Worm (Caenorhabditis elegans) whole organism, young adult: Measurements from ENCODE around the gene cut-2.

Source experiments
- F33H1.4 ChIP-seq: fragments of 200-800 bp; sonication (Bioruptor generic); IDR thresholded peaks from 2 replicates; pipeline ENCODE4 v1.3.6; 2022; ENCODE audit warnings: missing genetic modification reagents, missing genetic modification characterization, missing compliant biosample characterization
- F37B4.10 ChIP-seq: fragments of 200-800 bp; sonication (Bioruptor generic); IDR thresholded peaks from 2 replicates; pipeline ENCODE4 v1.3.6; 2022; ENCODE audit warnings: missing genetic modification characterization, missing compliant biosample characterization
- F39B2.1 ChIP-seq: fragments of 200-800 bp; sonication (Bioruptor generic); IDR thresholded peaks from 2 replicates; pipeline ENCODE4 v1.3.6; 2022; ENCODE audit warnings: missing genetic modification reagents, missing genetic modification characterization, missing compliant biosample characterization
- F57A8.1 ChIP-seq: fragments of 200-800 bp; sonication (Bioruptor generic); optimal IDR thresholded peaks from 2 replicates; lab custom pipeline; 2018; ENCODE audit warnings: mild to moderate bottlenecking, missing genetic modification characterization, moderate library complexity, missing compliant biosample characterization
- K11D2.4 ChIP-seq: fragments of 200-800 bp; sonication (Bioruptor generic); IDR thresholded peaks from 2 replicates; pipeline ENCODE4 v1.3.6; 2022; ENCODE audit warnings: missing genetic modification reagents, missing genetic modification characterization, missing compliant biosample characterization
- Y53G8AR.9 ChIP-seq: fragments of 200-800 bp; sonication (Bioruptor generic); conservative IDR thresholded peaks from 2 replicates; pipeline ENCODE4 v1.3.6; 2022; ENCODE audit warnings: missing genetic modification reagents, missing genetic modification characterization, missing compliant biosample characterization
- Y67H2A.10 ChIP-seq: fragments of 200-800 bp; sonication (Bioruptor generic); conservative IDR thresholded peaks from 2 replicates; pipeline ENCODE4 v1.3.6; 2022; ENCODE audit warnings: missing genetic modification reagents, missing genetic modification characterization, missing compliant biosample characterization
- Y79H2A.3 ChIP-seq: fragments of 200-800 bp; sonication (Bioruptor generic); conservative IDR thresholded peaks from 2 replicates; pipeline ENCODE4 v1.3.6; 2022; ENCODE audit warnings: missing genetic modification reagents, missing genetic modification characterization, missing compliant biosample characterization
- Y95B8A.8 ChIP-seq: fragments of 200-800 bp; sonication (Bioruptor generic); IDR thresholded peaks from 2 replicates; pipeline ENCODE4 v1.3.6; 2022; ENCODE audit warnings: missing genetic modification reagents, missing genetic modification characterization, missing compliant biosample characterization
- ZK185.1 ChIP-seq: sonication (generic microtip); optimal IDR thresholded peaks from 2 replicates; lab custom pipeline; 2016; ENCODE audit warnings: mild to moderate bottlenecking, missing genetic modification characterization, missing compliant biosample characterization; ENCODE audit not compliant: poor library complexity, severe bottlenecking
- atf-7 ChIP-seq: sonication (generic microtip); optimal IDR thresholded peaks from 2 replicates; lab custom pipeline; 2017; ENCODE audit warnings: mild to moderate bottlenecking, missing genetic modification characterization, missing compliant biosample characterization
- attf-6 ChIP-seq: fragments of 200-800 bp; sonication (Bioruptor generic); IDR thresholded peaks from 2 replicates; pipeline ENCODE4 v1.3.6; 2022; ENCODE audit warnings: missing genetic modification reagents, missing genetic modification characterization, missing compliant biosample characterization
- cebp-1 ChIP-seq, 2 experiments: fragments of 200-800 bp in 1 of 2; sonication (Bioruptor generic) in 1 of 2; sonication (generic microtip) in 1 of 2; IDR thresholded peaks in 1 of 2; optimal IDR thresholded peaks in 1 of 2; 2 replicates each; pipeline versions ENCODE4 v1.3.6 to Lab custom; 2017 to 2022; ENCODE audit warnings: missing compliant biosample characterization in 2 of 2, missing genetic modification characterization in 2 of 2, mild to moderate bottlenecking in 1 of 2, missing genetic modification reagents in 1 of 2, moderate library complexity in 1 of 2
- cebp-2 ChIP-seq: fragments of 200-800 bp; sonication (Bioruptor generic); IDR thresholded peaks from 2 replicates; pipeline ENCODE4 v1.3.6; 2022; ENCODE audit warnings: missing genetic modification characterization, missing compliant biosample characterization
- ceh-27 ChIP-seq: fragments of 200-800 bp; sonication (Bioruptor generic); optimal IDR thresholded peaks from 2 replicates; lab custom pipeline; 2018; ENCODE audit warnings: mild to moderate bottlenecking, missing genetic modification characterization, moderate library complexity, missing compliant biosample characterization
- ceh-58 ChIP-seq: fragments of 200-800 bp; sonication (Bioruptor generic); IDR thresholded peaks from 2 replicates; pipeline ENCODE4 v1.3.6; 2022; ENCODE audit warnings: missing genetic modification characterization, missing compliant biosample characterization
- chd-7 ChIP-seq: sonication (generic microtip); optimal IDR thresholded peaks from 2 replicates; lab custom pipeline; 2016; ENCODE audit warnings: mild to moderate bottlenecking, missing genetic modification characterization, moderate library complexity, missing compliant biosample characterization
- dpff-1 ChIP-seq: sonication (generic microtip); optimal IDR thresholded peaks from 2 replicates; lab custom pipeline; 2017; ENCODE audit warnings: mild to moderate bottlenecking, missing genetic modification characterization, missing compliant biosample characterization
- egl-18 ChIP-seq: fragments of 200-800 bp; sonication (Bioruptor generic); IDR thresholded peaks from 2 replicates; pipeline ENCODE4 v1.3.6; 2022; ENCODE audit warnings: missing genetic modification reagents, missing genetic modification characterization, missing compliant biosample characterization
- gei-17 ChIP-seq: fragments of 200-800 bp; sonication (Bioruptor generic); optimal IDR thresholded peaks from 2 replicates; lab custom pipeline; 2018; ENCODE audit warnings: mild to moderate bottlenecking, missing genetic modification characterization, missing compliant biosample characterization
- hmg-20 ChIP-seq: fragments of 200-800 bp; sonication (Bioruptor generic); IDR thresholded peaks from 2 replicates; pipeline ENCODE4 v1.3.6; 2022; ENCODE audit warnings: missing genetic modification reagents, missing genetic modification characterization, missing compliant biosample characterization
- hrde-1 ChIP-seq: sonication (generic microtip); optimal IDR thresholded peaks from 2 replicates; lab custom pipeline; 2016; ENCODE audit warnings: missing genetic modification characterization, mild to moderate bottlenecking, missing compliant biosample characterization, moderate library complexity, missing genotype, missing genetic modification reagents, borderline replicate concordance
- let-526 ChIP-seq: fragments of 200-800 bp; sonication (Bioruptor generic); IDR thresholded peaks from 2 replicates; pipeline ENCODE4 v1.3.6; 2022; ENCODE audit warnings: missing genetic modification reagents, missing genetic modification characterization, missing compliant biosample characterization
- lin-26 ChIP-seq: fragments of 200-800 bp; sonication (Bioruptor generic); IDR thresholded peaks from 2 replicates; pipeline ENCODE4 v1.3.6; 2022; ENCODE audit warnings: missing genetic modification reagents, missing genetic modification characterization, missing compliant biosample characterization
- lin-54 ChIP-seq: fragments of 200-800 bp; sonication (Bioruptor generic); optimal IDR thresholded peaks from 2 replicates; lab custom pipeline; 2018; ENCODE audit warnings: mild to moderate bottlenecking, missing genetic modification characterization, missing compliant biosample characterization
- lir-1 ChIP-seq: fragments of 200-800 bp; sonication (Bioruptor generic); conservative IDR thresholded peaks from 2 replicates; pipeline ENCODE4 v1.3.6; 2022; ENCODE audit warnings: missing genetic modification reagents, missing genetic modification characterization, missing compliant biosample characterization
- madf-3 ChIP-seq: fragments of 200-800 bp; sonication (Bioruptor generic); IDR thresholded peaks from 2 replicates; pipeline ENCODE4 v1.3.6; 2022; ENCODE audit warnings: missing genetic modification reagents, missing genetic modification characterization, missing compliant biosample characterization
- madf-8 ChIP-seq: fragments of 200-800 bp; sonication (Bioruptor generic); conservative IDR thresholded peaks from 2 replicates; pipeline ENCODE4 v1.3.6; 2022; ENCODE audit warnings: missing genetic modification reagents, missing genetic modification characterization, missing compliant biosample characterization
- mcd-1 ChIP-seq: fragments of 200-800 bp; sonication (Bioruptor generic); IDR thresholded peaks from 2 replicates; pipeline ENCODE4 v1.3.6; 2022; ENCODE audit warnings: missing genetic modification reagents, missing genetic modification characterization, missing compliant biosample characterization
- mxl-1 ChIP-seq: sonication (generic microtip); optimal IDR thresholded peaks from 2 replicates; lab custom pipeline; 2016; ENCODE audit warnings: missing genetic modification characterization, missing compliant biosample characterization
- nhr-120 ChIP-seq: fragments of 200-800 bp; sonication (Bioruptor generic); IDR thresholded peaks from 2 replicates; pipeline ENCODE4 v1.3.6; 2022; ENCODE audit warnings: missing genetic modification characterization, missing compliant biosample characterization
- nhr-27 ChIP-seq: fragments of 200-800 bp; sonication (Bioruptor generic); optimal IDR thresholded peaks from 2 replicates; lab custom pipeline; 2018; ENCODE audit warnings: mild to moderate bottlenecking, missing genetic modification characterization, moderate library complexity, missing compliant biosample characterization
- nhr-80 ChIP-seq: sonication (generic microtip); optimal IDR thresholded peaks from 2 replicates; lab custom pipeline; 2016; ENCODE audit warnings: missing genetic modification characterization, missing compliant biosample characterization
- pha-4 ChIP-seq: fragments of 150-350 bp; sonication (generic microtip); optimal IDR thresholded peaks from 2 replicates; lab custom pipeline; 2014; ENCODE audit warnings: missing biosample characterization, missing genetic modification reagents, missing genetic modification characterization
- repo-1 ChIP-seq: sonication (generic microtip); optimal IDR thresholded peaks from 2 replicates; lab custom pipeline; 2017; ENCODE audit warnings: mild to moderate bottlenecking, missing genetic modification characterization, missing compliant biosample characterization
- rpc-1 ChIP-seq, 2 experiments: fragments of 150-350 bp in 1 of 2; sonication (generic microtip) in 1 of 2; optimal IDR thresholded peaks; 2 replicates each; lab custom pipeline; 2014 to 2018; ENCODE audit warnings: missing biosample characterization in 1 of 2, missing genetic modification characterization in 1 of 2, missing genetic modification reagents in 1 of 2, missing genotype in 1 of 2
- snpc-1.3 ChIP-seq: sonication (generic microtip); optimal IDR thresholded peaks from 2 replicates; lab custom pipeline; 2017; ENCODE audit warnings: missing genetic modification characterization, mild to moderate bottlenecking, missing compliant biosample characterization, antibody characterized with exemption, moderate library complexity, missing genotype, missing genetic modification reagents; ENCODE audit not compliant: insufficient read depth
- unc-130 ChIP-seq: sonication (generic microtip); optimal IDR thresholded peaks from 2 replicates; lab custom pipeline; 2016; ENCODE audit warnings: missing genetic modification reagents, missing genetic modification characterization, missing compliant biosample characterization
- unc-62 ChIP-seq: fragments of 150-350 bp; optimal IDR thresholded peaks from 2 replicates; lab custom pipeline; 2014; ENCODE audit warnings: missing biosample characterization, missing genetic modification reagents, missing genetic modification characterization
- xnd-1 ChIP-seq: sonication (generic microtip); optimal IDR thresholded peaks from 2 replicates; lab custom pipeline; 2016; ENCODE audit warnings: missing genotype, missing genetic modification reagents, missing genetic modification characterization, missing compliant biosample characterization
- zfh-2 ChIP-seq: fragments of 200-800 bp; sonication (Bioruptor generic); conservative IDR thresholded peaks from 2 replicates; pipeline ENCODE4 v1.3.6; 2022; ENCODE audit warnings: missing genetic modification reagents, missing genetic modification characterization, missing compliant biosample characterization
- zim-3 ChIP-seq: sonication (generic microtip); optimal IDR thresholded peaks from 2 replicates; lab custom pipeline; 2017; ENCODE audit warnings: mild to moderate bottlenecking, missing genetic modification characterization, moderate library complexity, missing compliant biosample characterization
- ztf-26 ChIP-seq: sonication (generic microtip); optimal IDR thresholded peaks from 2 replicates; lab custom pipeline; 2017; ENCODE audit warnings: missing genetic modification characterization, missing compliant biosample characterization
- ztf-6 ChIP-seq: fragments of 200-800 bp; sonication (Bioruptor generic); IDR thresholded peaks from 2 replicates; pipeline ENCODE4 v1.3.6; 2022; ENCODE audit warnings: missing genetic modification reagents, missing genetic modification characterization, missing compliant biosample characterization

The cut-2 gene

ce11 chrV:13420640-13421039 lies 5.9 kb downstream of the cut-2 start, which contains the start of gene srv-8:
Gene srv-8, minus strand, starts transcription at chrV:13420740.
- TF ChIP-seq unc-130 (GFP tag; lab: Kevin White, UChicago) (no peak), cebp-2 (GFP tag; lab: Robert Waterston, UW) (no peak), Y79H2A.3 (GFP tag; lab: Robert Waterston, UW) (no peak), ceh-58 (GFP tag; lab: Robert Waterston, UW) (no peak), madf-3 (GFP tag; lab: Robert Waterston, UW) (no peak), lir-1 (GFP tag; lab: Robert Waterston, UW) (no peak), rpc-1 (optimal IDR thresholded peaks at IDR 0.05; lab: Kevin White, UChicago) (no peak), rpc-1 (tag; optimal IDR thresholded peaks at IDR 0.05; lab: Kevin White, UChicago) (no peak), K11D2.4 (GFP tag; lab: Robert Waterston, UW) (no peak), ztf-6 (GFP tag; lab: Robert Waterston, UW) (no peak), Y67H2A.10 (GFP tag; lab: Robert Waterston, UW) (no peak), zfh-2 (no peak), madf-8 (GFP tag; lab: Robert Waterston, UW) (no peak), mcd-1 (GFP tag; lab: Robert Waterston, UW) (no peak), F37B4.10 (GFP tag; lab: Robert Waterston, UW) (no peak), lin-54 (GFP tag; lab: Kevin White, UChicago) (no peak), chd-7 (tag; lab: Kevin White, UChicago) (no peak), F39B2.1 (no peak), egl-18 (GFP tag; lab: Robert Waterston, UW) (no peak)

ce11 chrV:13421697-13422096 lies 6.9 kb downstream of the cut-2 start:
- TF ChIP-seq ztf-26 (tag; lab: Kevin White, UChicago) (no peak), ceh-27 (no peak), nhr-80 (tag; lab: Kevin White, UChicago) (peak; percentile 86), hrde-1 (tag; lab: Kevin White, UChicago) (no peak), F33H1.4 (GFP tag; lab: Robert Waterston, UW) (no peak)

ce11 chrV:13423045-13423444 lies 8.3 kb downstream of the cut-2 start, which contains the start of gene srv-9:
Gene srv-9, minus strand, starts transcription at chrV:13423145.
- TF ChIP-seq lin-26 (GFP tag; lab: Robert Waterston, UW): no peak
- no peak for TF ChIP-seq ceh-27
- TF ChIP-seq zim-3: no peak
- no peak for TF ChIP-seq F33H1.4 (GFP tag; lab: Robert Waterston, UW)
- TF ChIP-seq gei-17: no peak
- TF ChIP-seq atf-7 (tag; lab: Kevin White, UChicago): no peak
- TF ChIP-seq nhr-120 (GFP tag; lab: Robert Waterston, UW): no peak
- no peak for TF ChIP-seq snpc-1.3 (tag; lab: Kevin White, UChicago)
- no peak for TF ChIP-seq unc-62
- no peak for TF ChIP-seq nhr-27 (tag; lab: Kevin White, UChicago)
- no peak for TF ChIP-seq pha-4
- TF ChIP-seq, all 124 proteins: peak for 0

ce11 chrV:13423608-13424007 lies 8.9 kb downstream of the cut-2 start, which contains the start of gene srv-10:
Gene srv-10, plus strand, starts transcription at chrV:13423908.
- TF ChIP-seq let-526 (no peak), xnd-1 (tag; lab: Kevin White, UChicago) (no peak), nhr-120 (GFP tag; lab: Robert Waterston, UW) (no peak), hmg-20 (no peak), Y95B8A.8 (GFP tag; lab: Robert Waterston, UW) (no peak), attf-6 (GFP tag; lab: Robert Waterston, UW) (no peak), mxl-1 (tag; lab: Kevin White, UChicago) (no peak), atf-7 (tag; lab: Kevin White, UChicago) (no peak), ZK185.1 (tag; lab: Kevin White, UChicago) (no peak), cebp-1 (GFP tag; IDR thresholded peaks at IDR 0.05; lab: Robert Waterston, UW) (no peak), cebp-1 (tag; optimal IDR thresholded peaks at IDR 0.05; lab: Kevin White, UChicago) (no peak), F57A8.1 (GFP tag; lab: Kevin White, UChicago) (no peak), chd-7 (tag; lab: Kevin White, UChicago) (no peak), Y53G8AR.9 (GFP tag; lab: Robert Waterston, UW) (no peak), repo-1 (no peak), nhr-80 (tag; lab: Kevin White, UChicago) (no peak), dpff-1 (tag; lab: Kevin White, UChicago) (no peak)
